Worm (Caenorhabditis elegans): Measurements from ENCODE around the gene oct-2.

The oct-2 gene

ce11 chrX:11385916-11386315 lies 39.7 kb downstream of the oct-2 start:
- no peak for TF ChIP-seq ceh-34 (tag; optimal IDR thresholded peaks at IDR 0.05)
- TF ChIP-seq elt-2 (tag; optimal IDR thresholded peaks at IDR 0.05), result no peak
- TF ChIP-seq fkh-6 (tag; optimal IDR thresholded peaks at IDR 0.05), result no peak
- no peak for TF ChIP-seq ahr-1 (tag; optimal IDR thresholded peaks at IDR 0.05)

ce11 chrX:11386903-11387302 lies 40.6 kb downstream of the oct-2 start:
- TF ChIP-seq sox-2 (GFP tag; IDR thresholded peaks at IDR 0.05) (no peak), ceh-19 (GFP tag; optimal IDR thresholded peaks at IDR 0.05) (peak; percentile 4), unc-42 (tag; optimal IDR thresholded peaks at IDR 0.05) (peak; percentile 98)

ce11 chrX:11387723-11388330 lies 41.6 kb downstream of the oct-2 start:
- TF ChIP-seq ceh-19 (GFP tag; optimal IDR thresholded peaks at IDR 0.05) (peak; percentile 21), C08G9.2 (tag; optimal IDR thresholded peaks at IDR 0.05) (no peak), ceh-18 (tag; optimal IDR thresholded peaks at IDR 0.05) (no peak), pqm-1 (tag; optimal IDR thresholded peaks at IDR 0.05) (no peak), unc-42 (tag; optimal IDR thresholded peaks at IDR 0.05) (peak; percentile 45), ceh-34 (tag; optimal IDR thresholded peaks at IDR 0.05) (peak; percentile 88), ama-1 (optimal IDR thresholded peaks at IDR 0.05) (no peak), eyg-1 (tag; optimal IDR thresholded peaks at IDR 0.05) (no peak), K09A11.1 (tag; optimal IDR thresholded peaks at IDR 0.05; ENCODE audit: insufficient read depth) (no peak), ceh-14 (tag; optimal IDR thresholded peaks at IDR 0.05) (no peak), lin-11 (tag; optimal IDR thresholded peaks at IDR 0.05) (no peak), Y22D7AL.16 (tag; optimal IDR thresholded peaks at IDR 0.05) (no peak)

- TF ChIP-seq ceh-34 (tag; optimal IDR thresholded peaks at IDR 0.05) (no peak), lim-6 (tag; optimal IDR thresholded peaks at IDR 0.05) (no peak), elt-2 (tag; optimal IDR thresholded peaks at IDR 0.05) (peak; percentile 52), ceh-9 (tag; optimal IDR thresholded peaks at IDR 0.05) (no peak), sox-4 (tag; optimal IDR thresholded peaks at IDR 0.05) (no peak), hlh-6 (tag; optimal IDR thresholded peaks at IDR 0.05) (no peak), ceh-24 (tag; optimal IDR thresholded peaks at IDR 0.05) (no peak), eyg-1 (tag; optimal IDR thresholded peaks at IDR 0.05) (no peak)
Observed at ce11 chrX:11392924-11393323, 46.7 kb downstream of the oct-2 start, which contains the start of gene prx-12. Gene prx-12 (plus strand): TSS chrX:11393294.

Measured in whole organism, late embryonic.